Worm (Caenorhabditis elegans): ENCODE results near the gene K09G1.1.

The K09G1.1 gene

ce11 chrV:9546860-9547269 lies 36.5 kb upstream of the K09G1.1 start, which contains the start of gene his-37 (continued):
- no peak for TF ChIP-seq ccch-3 (GFP tag; optimal IDR thresholded peaks at IDR 0.05)
- TF ChIP-seq mes-4 (tag; optimal IDR thresholded peaks at IDR 0.05), result no peak
- TF ChIP-seq dpl-1 (GFP tag; optimal IDR thresholded peaks at IDR 0.05), result peak; percentile 50
- no peak for TF ChIP-seq ceh-79 (tag; optimal IDR thresholded peaks at IDR 0.05)
- TF ChIP-seq somi-1 (GFP tag; optimal IDR thresholded peaks at IDR 0.05), result peak; percentile 98
- TF ChIP-seq B0336.3 (GFP tag; IDR thresholded peaks at IDR 0.05), result peak; percentile 96
- peak; percentile 40; the same call in 1 of the 2 replicates for TF ChIP-seq C17E4.6 (GFP tag; IDR thresholded peaks at IDR 0.05)
- TF ChIP-seq tbx-9 (tag; optimal IDR thresholded peaks at IDR 0.05; ENCODE audit: borderline replicate concordance), result no peak
- TF ChIP-seq lin-54 (GFP tag; optimal IDR thresholded peaks at IDR 0.05), result peak; percentile 94
- TF ChIP-seq T07F8.4 (tag; optimal IDR thresholded peaks at IDR 0.05), result no peak
- peak; percentile 99 for TF ChIP-seq ceh-27 (GFP tag; optimal IDR thresholded peaks at IDR 0.05)
- peak; percentile 94 for TF ChIP-seq chd-7 (tag; optimal IDR thresholded peaks at IDR 0.05)
- TF ChIP-seq K12H6.12 (tag; optimal IDR thresholded peaks at IDR 0.05), result peak; percentile 100
- peak; percentile 93 for TF ChIP-seq ZK185.1 (tag; optimal IDR thresholded peaks at IDR 0.05; ENCODE audit: poor library complexity, severe bottlenecking)
- TF ChIP-seq xnd-1 (tag; optimal IDR thresholded peaks at IDR 0.05), result no peak
- TF ChIP-seq unc-62 (GFP tag; optimal IDR thresholded peaks at IDR 0.05), result peak; percentile 88
- peak; percentile 98 for TF ChIP-seq attf-5 (GFP tag; optimal IDR thresholded peaks at IDR 0.05)
- TF ChIP-seq pha-4 (tag; optimal IDR thresholded peaks at IDR 0.05), result peak; percentile 96
- TF ChIP-seq madf-3 (GFP tag; IDR thresholded peaks at IDR 0.05), result peak; percentile 93
- no peak for TF ChIP-seq aptf-3 (GFP tag; IDR thresholded peaks at IDR 0.05)
- no peak for TF ChIP-seq madf-8 (GFP tag; conservative IDR thresholded peaks at IDR 0.05)
- peak; percentile 21 for TF ChIP-seq snpc-3.4 (tag; optimal IDR thresholded peaks at IDR 0.05)
- no peak for TF ChIP-seq rec-8 (tag; optimal IDR thresholded peaks at IDR 0.05)
- TF ChIP-seq snpc-1.1 (tag; optimal IDR thresholded peaks at IDR 0.05; ENCODE audit: insufficient read depth), result no peak
- TF ChIP-seq ceh-40 (GFP tag; IDR thresholded peaks at IDR 0.05), result no peak
- peak; percentile 48; the same call in 1 of the 2 replicates for TF ChIP-seq Y56A3A.18 (GFP tag; IDR thresholded peaks at IDR 0.05)
- TF ChIP-seq Y53G8AR.9 (GFP tag; conservative IDR thresholded peaks at IDR 0.05), result peak; percentile 96
- TF ChIP-seq repo-1 (tag; optimal IDR thresholded peaks at IDR 0.05), result peak; percentile 94
- peak; percentile 95 for TF ChIP-seq F37B4.10 (GFP tag; IDR thresholded peaks at IDR 0.05)
- TF ChIP-seq die-1 (tag; optimal IDR thresholded peaks at IDR 0.05), result peak; percentile 65
- TF ChIP-seq nhr-90 (tag; optimal IDR thresholded peaks at IDR 0.05), result peak; percentile 95
- peak; percentile 96 for TF ChIP-seq zfh-2 (GFP tag; conservative IDR thresholded peaks at IDR 0.05)
- TF ChIP-seq Y53F4B.3 (GFP tag; IDR thresholded peaks at IDR 0.05), result no peak
- TF ChIP-seq lsl-1 (GFP tag; optimal IDR thresholded peaks at IDR 0.05), result peak; percentile 2
- peak; percentile 98 for TF ChIP-seq dox-1 (GFP tag; IDR thresholded peaks at IDR 0.05)
- TF ChIP-seq ztf-3 (GFP tag; optimal IDR thresholded peaks at IDR 0.05), result peak; percentile 78
- TF ChIP-seq ztf-22 (GFP tag; optimal IDR thresholded peaks at IDR 0.05), result peak; percentile 94
- no peak for TF ChIP-seq hlh-12 (tag; optimal IDR thresholded peaks at IDR 0.05)
- TF ChIP-seq ets-4 (GFP tag; optimal IDR thresholded peaks at IDR 0.05), result peak; percentile 98
- peak; percentile 94 for TF ChIP-seq F23B12.7 (tag; optimal IDR thresholded peaks at IDR 0.05; ENCODE audit: insufficient read depth)
- peak; percentile 70 for TF ChIP-seq let-526 (GFP tag; IDR thresholded peaks at IDR 0.05)
- peak; percentile 99 for TF ChIP-seq lin-40 (tag; optimal IDR thresholded peaks at IDR 0.05)
- TF ChIP-seq nhr-120 (GFP tag; IDR thresholded peaks at IDR 0.05), result 0 out of 2 replicates have a peak, but pooled peaks have one; percentile 57
- peak; percentile 33 for TF ChIP-seq akir-1 (GFP tag; optimal IDR thresholded peaks at IDR 0.05)
- TF ChIP-seq B0035.1 (tag; optimal IDR thresholded peaks at IDR 0.05), result peak; percentile 69
- TF ChIP-seq efl-1 (GFP tag; optimal IDR thresholded peaks at IDR 0.05), result peak; percentile 38
- TF ChIP-seq sdz-38 (tag; optimal IDR thresholded peaks at IDR 0.05), result no peak
- peak; percentile 93 for TF ChIP-seq ekl-4 (GFP tag; IDR thresholded peaks at IDR 0.05)

Data from whole organism, young adult.